Worm (Caenorhabditis elegans) whole organism, L2 larva: Measurements from ENCODE around the gene nhr-55.
A peak's percentile ranks its signal among the peaks of the same experiment; 100 is the strongest.

Experiments used
- C34F6.9 ChIP-seq: fragments of 150-350 bp; optimal IDR thresholded peaks from 2 replicates; lab custom pipeline; 2014; ENCODE audit warnings: missing biosample characterization, missing genetic modification characterization
- F13H6.1 ChIP-seq: sonication (generic microtip); optimal IDR thresholded peaks from 2 replicates; lab custom pipeline; 2016; ENCODE audit warnings: missing genetic modification characterization, missing compliant biosample characterization
- Y55F3AM.14 ChIP-seq: fragments of 200-800 bp; sonication (Bioruptor generic); optimal IDR thresholded peaks from 2 replicates; lab custom pipeline; 2018; ENCODE audit warnings: mild to moderate bottlenecking, missing genetic modification characterization, missing compliant biosample characterization
- ZK546.5 ChIP-seq: sonication (generic microtip); optimal IDR thresholded peaks from 2 replicates; lab custom pipeline; 2017; ENCODE audit warnings: missing biosample characterization, missing genetic modification characterization
- ama-1 ChIP-seq: fragments of 150-350 bp; optimal IDR thresholded peaks from 2 replicates; lab custom pipeline; 2018; ENCODE audit warnings: inconsistent platforms
- ceh-16 ChIP-seq: fragments of 150-350 bp; optimal IDR thresholded peaks from 2 replicates; lab custom pipeline; 2014; ENCODE audit warnings: missing biosample characterization, missing genetic modification characterization
- ceh-82 ChIP-seq: fragments of 150-350 bp; optimal IDR thresholded peaks from 2 replicates; lab custom pipeline; 2014; ENCODE audit warnings: missing biosample characterization, missing genetic modification characterization
- dmd-4 ChIP-seq: sonication (generic microtip); optimal IDR thresholded peaks from 2 replicates; lab custom pipeline; 2017; ENCODE audit warnings: missing biosample characterization, missing genetic modification characterization
- elt-3 ChIP-seq: sonication (generic microtip); optimal IDR thresholded peaks from 2 replicates; lab custom pipeline; 2017; ENCODE audit warnings: missing biosample characterization, missing genetic modification characterization
- fos-1 ChIP-seq: fragments of 150-350 bp; optimal IDR thresholded peaks from 2 replicates; lab custom pipeline; 2014; ENCODE audit warnings: missing biosample characterization, missing genetic modification characterization
- gmeb-1 ChIP-seq: fragments of 150-350 bp; optimal IDR thresholded peaks from 2 replicates; lab custom pipeline; 2014; ENCODE audit warnings: missing biosample characterization, missing genetic modification characterization
- lin-13 ChIP-seq: fragments of 150-350 bp; optimal IDR thresholded peaks from 2 replicates; lab custom pipeline; 2014; ENCODE audit warnings: missing biosample characterization, missing genetic modification reagents, missing genetic modification characterization
- lin-39 ChIP-seq: fragments of 150-350 bp; optimal IDR thresholded peaks from 2 replicates; lab custom pipeline; 2014; ENCODE audit warnings: missing biosample characterization, missing genetic modification reagents, missing genetic modification characterization
- mab-5 ChIP-seq: fragments of 150-350 bp; optimal IDR thresholded peaks from 2 replicates; lab custom pipeline; 2014; ENCODE audit warnings: missing biosample characterization, missing genetic modification characterization
- mbf-1 ChIP-seq: sonication (generic microtip); optimal IDR thresholded peaks from 2 replicates; lab custom pipeline; 2017; ENCODE audit warnings: missing biosample characterization, missing genetic modification characterization
- nhr-10 ChIP-seq: sonication (generic microtip); optimal IDR thresholded peaks from 2 replicates; lab custom pipeline; 2017; ENCODE audit warnings: missing biosample characterization, missing genetic modification characterization
- nhr-11 ChIP-seq: fragments of 150-350 bp; optimal IDR thresholded peaks from 2 replicates; lab custom pipeline; 2014; ENCODE audit warnings: missing biosample characterization, missing genetic modification characterization
- nhr-12 ChIP-seq: fragments of 150-350 bp; optimal IDR thresholded peaks from 2 replicates; lab custom pipeline; 2014; ENCODE audit warnings: missing biosample characterization, missing genetic modification characterization
- nhr-129 ChIP-seq: fragments of 150-350 bp; optimal IDR thresholded peaks from 2 replicates; lab custom pipeline; 2014; ENCODE audit warnings: missing biosample characterization, missing genetic modification characterization
- nhr-21 ChIP-seq: fragments of 150-350 bp; optimal IDR thresholded peaks from 2 replicates; lab custom pipeline; 2014; ENCODE audit warnings: missing biosample characterization, missing genetic modification characterization
- nhr-23 ChIP-seq: fragments of 150-350 bp; optimal IDR thresholded peaks from 2 replicates; lab custom pipeline; 2014; ENCODE audit warnings: missing biosample characterization, missing genetic modification reagents, missing genetic modification characterization
- nhr-237 ChIP-seq: fragments of 150-350 bp; optimal IDR thresholded peaks from 2 replicates; lab custom pipeline; 2014; ENCODE audit warnings: missing biosample characterization, missing genetic modification characterization
- nhr-6 ChIP-seq: fragments of 150-350 bp; optimal IDR thresholded peaks from 2 replicates; lab custom pipeline; 2014; ENCODE audit warnings: missing biosample characterization, missing genetic modification characterization
- nhr-77 ChIP-seq: fragments of 150-350 bp; optimal IDR thresholded peaks from 2 replicates; lab custom pipeline; 2014; ENCODE audit warnings: missing biosample characterization, missing genetic modification characterization
- peb-1 ChIP-seq: fragments of 150-350 bp; optimal IDR thresholded peaks from 2 replicates; lab custom pipeline; 2014; ENCODE audit warnings: missing biosample characterization, missing genetic modification characterization
- skn-1 ChIP-seq: sonication (generic microtip); optimal IDR thresholded peaks from 2 replicates; lab custom pipeline; 2017; ENCODE audit warnings: missing biosample characterization, missing genetic modification characterization
- sma-9 ChIP-seq, 2 experiments: fragments of 150-350 bp in 1 of 2; sonication (generic microtip) in 1 of 2; optimal IDR thresholded peaks; 2 replicates each; lab custom pipeline; 2014 to 2016; ENCODE audit warnings: missing genetic modification characterization in 2 of 2, mild to moderate bottlenecking in 1 of 2, missing biosample characterization in 1 of 2, missing compliant biosample characterization in 1 of 2, missing genetic modification reagents in 1 of 2, moderate library complexity in 1 of 2
- unc-39 ChIP-seq: fragments of 150-350 bp; optimal IDR thresholded peaks from 2 replicates; lab custom pipeline; 2014; ENCODE audit warnings: missing biosample characterization, missing genetic modification characterization
- unc-55 ChIP-seq: fragments of 150-350 bp; sonication (generic microtip); optimal IDR thresholded peaks from 3 replicates; lab custom pipeline; 2014; ENCODE audit warnings: missing biosample characterization, missing genetic modification reagents, missing genetic modification characterization
- unc-62 ChIP-seq: fragments of 150-350 bp; optimal IDR thresholded peaks from 2 replicates; lab custom pipeline; 2014; ENCODE audit warnings: missing biosample characterization, missing genetic modification reagents, missing genetic modification characterization
- ztf-1 ChIP-seq: fragments of 200-800 bp; sonication (Bioruptor generic); conservative IDR thresholded peaks from 2 replicates; pipeline ENCODE4 v1.3.6; 2022; ENCODE audit warnings: missing genetic modification characterization, missing compliant biosample characterization
- ztf-11 ChIP-seq: sonication (generic microtip); optimal IDR thresholded peaks from 2 replicates; lab custom pipeline; 2017; ENCODE audit warnings: missing biosample characterization, missing genetic modification characterization
- ztf-4 ChIP-seq: fragments of 150-350 bp; optimal IDR thresholded peaks from 2 replicates; lab custom pipeline; 2014; ENCODE audit warnings: missing biosample characterization, missing genetic modification characterization

The nhr-55 gene

ce11 chrV:446988-447387 is 31.0 kb upstream of the nhr-55 start:
- TF ChIP-seq unc-39 (no peak), dmd-4 (tag; lab: Kevin White, UChicago) (no peak), C34F6.9 (no peak), ceh-82 (tag; lab: Kevin White, UChicago) (no peak), nhr-12 (tag; lab: Kevin White, UChicago) (no peak), nhr-6 (tag; lab: Kevin White, UChicago) (no peak), sma-9 (GFP tag; optimal IDR thresholded peaks at IDR 0.05; lab: Kevin White, UChicago) (no peak), sma-9 (tag; optimal IDR thresholded peaks at IDR 0.05; lab: Kevin White, UChicago) (no peak), Y55F3AM.14 (GFP tag; lab: Kevin White, UChicago) (no peak)

ce11 chrV:449130-449529 is 28.8 kb upstream of the nhr-55 start, which contains the start of gene srh-35:
srh-35 (minus strand) TSS chrV:449230.
- TF ChIP-seq skn-1 (tag; lab: Kevin White, UChicago) = no peak
- TF ChIP-seq C34F6.9 = no peak
- TF ChIP-seq nhr-129 = no peak
- TF ChIP-seq peb-1 = no peak
- TF ChIP-seq ZK546.5 (tag; lab: Kevin White, UChicago) = no peak
- no peak for TF ChIP-seq dmd-4 (tag; lab: Kevin White, UChicago)
- TF ChIP-seq lin-39 (tag; lab: Kevin White, UChicago) = no peak
- no peak for TF ChIP-seq ztf-1 (GFP tag; lab: Robert Waterston, UW)
- TF ChIP-seq nhr-77 (tag; lab: Kevin White, UChicago) = no peak
- no peak for TF ChIP-seq unc-39
- TF ChIP-seq gmeb-1 (tag; lab: Kevin White, UChicago) = no peak
- TF ChIP-seq sma-9 (GFP tag; optimal IDR thresholded peaks at IDR 0.05; lab: Kevin White, UChicago) = no peak
- TF ChIP-seq sma-9 (tag; optimal IDR thresholded peaks at IDR 0.05; lab: Kevin White, UChicago) = no peak
- no peak for TF ChIP-seq ztf-4 (tag; lab: Kevin White, UChicago)
- no peak for TF ChIP-seq fos-1 (tag; lab: Kevin White, UChicago)
- no peak for TF ChIP-seq nhr-12 (tag; lab: Kevin White, UChicago)
- TF ChIP-seq unc-55 (GFP tag; lab: Kevin White, UChicago) = no peak
- no peak for TF ChIP-seq nhr-10 (tag; lab: Kevin White, UChicago)

ce11 chrV:449685-450084 is 28.3 kb upstream of the nhr-55 start, which contains the start of gene M02H5.8:
M02H5.8 (plus strand) TSS chrV:449981.
- TF ChIP-seq ZK546.5 (tag; lab: Kevin White, UChicago) (no peak), fos-1 (tag; lab: Kevin White, UChicago) (peak; percentile 95)

ce11 chrV:450757-451501 is 27.0 kb upstream of the nhr-55 start, which contains the start of gene nhr-123:
nhr-123 (plus strand) TSS chrV:451451.
- TF ChIP-seq Y55F3AM.14 (GFP tag; lab: Kevin White, UChicago) = no peak
- TF ChIP-seq fos-1 (tag; lab: Kevin White, UChicago) = peak; percentile 41

- TF ChIP-seq mbf-1 (no peak), ztf-11 (tag; lab: Kevin White, UChicago) (no peak), ceh-82 (tag; lab: Kevin White, UChicago) (no peak), nhr-23 (tag; lab: Kevin White, UChicago) (no peak), nhr-237 (tag; lab: Kevin White, UChicago) (no peak), ztf-4 (tag; lab: Kevin White, UChicago) (no peak), C34F6.9 (no peak), lin-13 (no peak), ama-1 (lab: Kevin White, UChicago) (no peak), ceh-16 (tag; lab: Kevin White, UChicago) (no peak), unc-39 (no peak), peb-1 (no peak), F13H6.1 (tag; lab: Kevin White, UChicago) (no peak), mab-5 (tag; lab: Kevin White, UChicago) (no peak), elt-3 (no peak)
Observed at ce11 chrV:453569-453968, 24.4 kb upstream of the nhr-55 start, which contains the start of gene nhr-98. nhr-98 (plus strand) TSS chrV:453869.

ce11 chrV:457839-458238 is 20.1 kb upstream of the nhr-55 start:
- TF ChIP-seq ama-1 (lab: Kevin White, UChicago) = no peak
- TF ChIP-seq nhr-10 (tag; lab: Kevin White, UChicago) = no peak
- TF ChIP-seq nhr-21 = no peak
- TF ChIP-seq nhr-11 = no peak
- TF ChIP-seq C34F6.9 = no peak
- no peak for TF ChIP-seq ZK546.5 (tag; lab: Kevin White, UChicago)
- no peak for TF ChIP-seq F13H6.1 (tag; lab: Kevin White, UChicago)
- no peak for TF ChIP-seq unc-62 (GFP tag; lab: Kevin White, UChicago)
- TF ChIP-seq nhr-23 (tag; lab: Kevin White, UChicago) = no peak
